Worm (Caenorhabditis elegans) whole organism, mixed stage, embryonic: ENCODE results near the gene clec-38.

Source experiments
- M03D4.4 ChIP-seq: sonication (generic microtip); optimal IDR thresholded peaks from 2 replicates; lab custom pipeline; 2017; ENCODE audit warnings: mild to moderate bottlenecking, missing genetic modification characterization, missing compliant biosample characterization
- bed-3 ChIP-seq: fragments of 200-800 bp; sonication (Bioruptor generic); optimal IDR thresholded peaks from 3 replicates; lab custom pipeline; 2018; ENCODE audit warnings: mild to moderate bottlenecking, missing genetic modification characterization, moderate library complexity, missing compliant biosample characterization
- ceh-39 ChIP-seq: fragments of 150-350 bp; optimal IDR thresholded peaks from 2 replicates; lab custom pipeline; 2014; ENCODE audit warnings: missing biosample characterization, missing genetic modification characterization
- ceh-43 ChIP-seq: fragments of 200-800 bp; sonication (Bioruptor generic); optimal IDR thresholded peaks from 2 replicates; lab custom pipeline; 2018; ENCODE audit warnings: mild to moderate bottlenecking, missing genetic modification characterization, moderate library complexity, missing compliant biosample characterization
- ceh-83 ChIP-seq: fragments of 200-800 bp; sonication (Bioruptor generic); optimal IDR thresholded peaks from 2 replicates; lab custom pipeline; 2018; ENCODE audit warnings: mild to moderate bottlenecking, missing genetic modification characterization, missing compliant biosample characterization
- ces-1 ChIP-seq: fragments of 150-350 bp; optimal IDR thresholded peaks from 2 replicates; lab custom pipeline; 2014; ENCODE audit warnings: missing biosample characterization, missing genetic modification reagents, missing genetic modification characterization
- cnd-1 ChIP-seq: fragments of 200-800 bp; sonication (Bioruptor generic); optimal IDR thresholded peaks from 2 replicates; lab custom pipeline; 2018; ENCODE audit warnings: mild to moderate bottlenecking, missing genetic modification characterization, missing compliant biosample characterization
- drap-1 ChIP-seq: fragments of 200-800 bp; sonication (Bioruptor generic); optimal IDR thresholded peaks from 3 replicates; lab custom pipeline; 2018; ENCODE audit warnings: mild to moderate bottlenecking, missing genetic modification characterization, missing compliant biosample characterization
- elt-1 ChIP-seq: sonication (generic microtip); optimal IDR thresholded peaks from 2 replicates; lab custom pipeline; 2017; ENCODE audit warnings: missing genetic modification characterization, mild to moderate bottlenecking, missing compliant biosample characterization, antibody characterized with exemption, moderate library complexity, borderline replicate concordance; ENCODE audit not compliant: insufficient read depth
- elt-3 ChIP-seq: fragments of 150-350 bp; optimal IDR thresholded peaks from 2 replicates; lab custom pipeline; 2014; ENCODE audit warnings: missing biosample characterization, missing genetic modification characterization
- flh-1 ChIP-seq: fragments of 200-800 bp; sonication (Bioruptor generic); optimal IDR thresholded peaks from 2 replicates; lab custom pipeline; 2018; ENCODE audit warnings: mild to moderate bottlenecking, missing genetic modification characterization, moderate library complexity, missing compliant biosample characterization
- ham-2 ChIP-seq: fragments of 200-800 bp; sonication (Bioruptor generic); optimal IDR thresholded peaks from 2 replicates; lab custom pipeline; 2018; ENCODE audit warnings: mild to moderate bottlenecking, missing genetic modification characterization, missing compliant biosample characterization
- hlh-1 ChIP-seq: fragments of 150-350 bp; optimal IDR thresholded peaks from 2 replicates; lab custom pipeline; 2014; ENCODE audit warnings: missing biosample characterization, missing genetic modification reagents, missing genetic modification characterization
- lin-13 ChIP-seq: fragments of 150-350 bp; optimal IDR thresholded peaks from 2 replicates; lab custom pipeline; 2014; ENCODE audit warnings: missing biosample characterization, missing genetic modification characterization
- lin-32 ChIP-seq: fragments of 200-800 bp; sonication (Bioruptor generic); optimal IDR thresholded peaks from 2 replicates; lab custom pipeline; 2018; ENCODE audit warnings: mild to moderate bottlenecking, missing genetic modification characterization, missing compliant biosample characterization
- lsy-2 ChIP-seq: fragments of 150-350 bp; optimal IDR thresholded peaks from 2 replicates; lab custom pipeline; 2014; ENCODE audit warnings: missing biosample characterization, missing genetic modification characterization
- mab-5 ChIP-seq: fragments of 150-350 bp; optimal IDR thresholded peaks from 2 replicates; lab custom pipeline; 2014; ENCODE audit warnings: missing biosample characterization, missing genetic modification characterization
- mep-1 ChIP-seq: fragments of 150-350 bp; optimal IDR thresholded peaks from 2 replicates; lab custom pipeline; 2017; ENCODE audit warnings: missing biosample characterization, missing genetic modification reagents, missing genetic modification characterization, inconsistent platforms
- mls-2 ChIP-seq: sonication (generic microtip); optimal IDR thresholded peaks from 2 replicates; lab custom pipeline; 2016; ENCODE audit warnings: mild to moderate bottlenecking, missing genetic modification characterization, moderate library complexity, missing compliant biosample characterization
- nhr-12 ChIP-seq: fragments of 150-350 bp; optimal IDR thresholded peaks from 2 replicates; lab custom pipeline; 2014; ENCODE audit warnings: missing biosample characterization, missing genetic modification characterization
- nhr-2 ChIP-seq: fragments of 150-350 bp; optimal IDR thresholded peaks from 2 replicates; lab custom pipeline; 2014; ENCODE audit warnings: missing biosample characterization, missing genetic modification characterization
- nhr-237 ChIP-seq: fragments of 150-350 bp; optimal IDR thresholded peaks from 2 replicates; lab custom pipeline; 2014; ENCODE audit warnings: missing biosample characterization, missing genetic modification characterization
- nhr-28 ChIP-seq: fragments of 150-350 bp; optimal IDR thresholded peaks from 2 replicates; lab custom pipeline; 2014; ENCODE audit warnings: missing biosample characterization, missing genetic modification characterization
- nhr-76 ChIP-seq: sonication (generic microtip); optimal IDR thresholded peaks from 2 replicates; lab custom pipeline; 2017; ENCODE audit warnings: missing biosample characterization, missing genetic modification characterization
- pha-4 ChIP-seq: fragments of 150-350 bp; optimal IDR thresholded peaks from 2 replicates; lab custom pipeline; 2018; ENCODE audit warnings: missing biosample characterization, missing genetic modification reagents, missing genetic modification characterization
- sem-2 ChIP-seq: fragments of 200-800 bp; sonication (Bioruptor generic); optimal IDR thresholded peaks from 2 replicates; lab custom pipeline; 2018; ENCODE audit warnings: mild to moderate bottlenecking, missing genetic modification characterization, missing compliant biosample characterization
- snpc-4 ChIP-seq: fragments of 150-350 bp; optimal IDR thresholded peaks from 2 replicates; lab custom pipeline; 2014; ENCODE audit warnings: missing biosample characterization, missing genetic modification characterization
- sptf-1 ChIP-seq: sonication (generic microtip); optimal IDR thresholded peaks from 2 replicates; lab custom pipeline; 2017; ENCODE audit warnings: mild to moderate bottlenecking, missing genetic modification characterization, moderate library complexity, missing compliant biosample characterization
- tbx-8 ChIP-seq: fragments of 200-800 bp; sonication (Bioruptor generic); optimal IDR thresholded peaks from 2 replicates; lab custom pipeline; 2018; ENCODE audit warnings: mild to moderate bottlenecking, missing genetic modification characterization, moderate library complexity, missing compliant biosample characterization
- unc-120 ChIP-seq: sonication (generic microtip); optimal IDR thresholded peaks from 2 replicates; lab custom pipeline; 2017; ENCODE audit warnings: missing genetic modification characterization, missing compliant biosample characterization; ENCODE audit not compliant: poor library complexity, severe bottlenecking
- unc-39 ChIP-seq: fragments of 150-350 bp; optimal IDR thresholded peaks from 2 replicates; lab custom pipeline; 2014; ENCODE audit warnings: missing biosample characterization, missing genetic modification characterization
- unc-62 ChIP-seq: fragments of 150-350 bp; optimal IDR thresholded peaks from 2 replicates; lab custom pipeline; 2014; ENCODE audit warnings: missing biosample characterization, missing genetic modification reagents, missing genetic modification characterization
- zip-8 ChIP-seq: fragments of 150-350 bp; optimal IDR thresholded peaks from 2 replicates; lab custom pipeline; 2014; ENCODE audit warnings: missing biosample characterization, missing genetic modification characterization
- ztf-11 ChIP-seq: fragments of 150-350 bp; optimal IDR thresholded peaks from 2 replicates; lab custom pipeline; 2014; ENCODE audit warnings: missing biosample characterization, missing genetic modification characterization

Gene clec-38

ce11 chrV:16699752-16700259 lies 35.6 kb downstream of the clec-38 start, which contains the start of gene Y70C5C.1:
TSS of gene Y70C5C.1 (plus strand) at chrV:16700209.
- peak; percentile 79 for TF ChIP-seq sptf-1 (tag; lab: Kevin White, UChicago)
- TF ChIP-seq elt-1 (tag; lab: Kevin White, UChicago), result no peak
- TF ChIP-seq ceh-83 (GFP tag; lab: Kevin White, UChicago), result peak; percentile 14
- TF ChIP-seq cnd-1 (tag; lab: Kevin White, UChicago), result peak; percentile 32
- peak; percentile 80 for TF ChIP-seq mls-2 (tag; lab: Kevin White, UChicago)
- TF ChIP-seq flh-1 (GFP tag; lab: Kevin White, UChicago), result peak; percentile 12
- no peak for TF ChIP-seq zip-8 (tag; lab: Kevin White, UChicago)
- peak; percentile 16 for TF ChIP-seq lin-32 (GFP tag; lab: Kevin White, UChicago)
- peak; percentile 1 for TF ChIP-seq sem-2 (GFP tag; lab: Kevin White, UChicago)
- peak; percentile 10 for TF ChIP-seq ceh-43
- peak; percentile 49 for TF ChIP-seq bed-3
- TF ChIP-seq drap-1 (GFP tag; lab: Kevin White, UChicago), result peak; percentile 51
- no peak for TF ChIP-seq lsy-2 (tag; lab: Kevin White, UChicago)
- peak; percentile 32 for TF ChIP-seq M03D4.4 (tag; lab: Kevin White, UChicago)
- TF ChIP-seq elt-3 (tag; lab: Kevin White, UChicago), result no peak

- TF ChIP-seq nhr-2 (tag; lab: Kevin White, UChicago), result no peak
- TF ChIP-seq snpc-4 (tag; lab: Kevin White, UChicago), result no peak
- no peak for TF ChIP-seq unc-39 (tag; lab: Kevin White, UChicago)
- TF ChIP-seq ceh-83 (GFP tag; lab: Kevin White, UChicago), result no peak
- TF ChIP-seq tbx-8 (GFP tag; lab: Kevin White, UChicago), result no peak
- no peak for TF ChIP-seq mep-1 (tag; lab: Kevin White, UChicago)
- TF ChIP-seq ceh-39 (tag; lab: Kevin White, UChicago), result no peak
- TF ChIP-seq bed-3, result no peak
- TF ChIP-seq nhr-12, result no peak
- no peak for TF ChIP-seq unc-62 (GFP tag; lab: Kevin White, UChicago)
- TF ChIP-seq lin-13 (tag; lab: Kevin White, UChicago), result no peak
- TF ChIP-seq unc-120 (tag; lab: Kevin White, UChicago), result no peak
- TF ChIP-seq elt-3 (tag; lab: Kevin White, UChicago), result no peak
- TF ChIP-seq hlh-1, result no peak
- no peak for TF ChIP-seq ham-2 (GFP tag; lab: Kevin White, UChicago)
- no peak for TF ChIP-seq drap-1 (GFP tag; lab: Kevin White, UChicago)
- TF ChIP-seq lin-32 (GFP tag; lab: Kevin White, UChicago), result no peak
- no peak for TF ChIP-seq pha-4
- TF ChIP-seq nhr-76 (tag; lab: Kevin White, UChicago), result no peak
Observed at ce11 chrV:16697178-16697577, 38.2 kb downstream of the clec-38 start, which contains the start of gene srw-41. TSS of gene srw-41 (plus strand) at chrV:16697478.

ce11 chrV:16695499-16695898 lies 39.9 kb downstream of the clec-38 start:
- TF ChIP-seq nhr-12 (no peak), ceh-43 (no peak), unc-39 (tag; lab: Kevin White, UChicago) (no peak), ham-2 (GFP tag; lab: Kevin White, UChicago) (no peak), ces-1 (GFP tag; lab: Kevin White, UChicago) (no peak), tbx-8 (GFP tag; lab: Kevin White, UChicago) (no peak), nhr-237 (no peak), nhr-2 (tag; lab: Kevin White, UChicago) (no peak)

ce11 chrV:16694538-16694937 lies 40.9 kb downstream of the clec-38 start, which contains the start of gene srz-101:
TSS of gene srz-101 (plus strand) at chrV:16694838.
- TF ChIP-seq tbx-8 (GFP tag; lab: Kevin White, UChicago), result no peak
- TF ChIP-seq bed-3, result no peak
- no peak for TF ChIP-seq ceh-39 (tag; lab: Kevin White, UChicago)
- TF ChIP-seq flh-1 (GFP tag; lab: Kevin White, UChicago), result no peak
- TF ChIP-seq nhr-28, result no peak
- TF ChIP-seq sem-2 (GFP tag; lab: Kevin White, UChicago), result no peak
- TF ChIP-seq unc-62 (GFP tag; lab: Kevin White, UChicago), result no peak
- no peak for TF ChIP-seq nhr-12
- no peak for TF ChIP-seq pha-4
- no peak for TF ChIP-seq ceh-43
- no peak for TF ChIP-seq elt-3 (tag; lab: Kevin White, UChicago)
- TF ChIP-seq zip-8 (tag; lab: Kevin White, UChicago), result no peak
- no peak for TF ChIP-seq lsy-2 (tag; lab: Kevin White, UChicago)
- no peak for TF ChIP-seq ztf-11 (tag; lab: Kevin White, UChicago)
- TF ChIP-seq mls-2 (tag; lab: Kevin White, UChicago), result no peak
- no peak for TF ChIP-seq lin-32 (GFP tag; lab: Kevin White, UChicago)
- no peak for TF ChIP-seq mab-5 (tag; lab: Kevin White, UChicago)
- TF ChIP-seq lin-13 (tag; lab: Kevin White, UChicago), result no peak
